Fruit fly (Drosophila melanogaster) Kc167 (cell line): ENCODE data around the gene CG1103.

Source experiments
- Sin3A ChIP-seq: fragments of >200 bp; optimal IDR thresholded peaks from 2 replicates; lab custom pipeline; 2018; ENCODE audit warnings: missing external identifiers
- insv ChIP-seq: fragments of >200 bp; optimal IDR thresholded peaks from 3 replicates; lab custom pipeline; 2018; ENCODE audit warnings: missing external identifiers
- psq ChIP-seq: fragments of >200 bp; optimal IDR thresholded peaks from 2 replicates; lab custom pipeline; 2017; ENCODE audit warnings: missing external identifiers

dm6 chr3R:4318589-4318988, 19.0 kb upstream of the CG1103 start:
- TF ChIP-seq insv (lab: Kevin White, UChicago) (no peak), Sin3A (lab: Kevin White, UChicago) (no peak), psq (no peak)
